Fruit fly (Drosophila melanogaster) whole organism, embryonic: ENCODE data around the gene Lcp65Ac.

ENCODE experiments used
- Asciz ChIP-seq: fragments of 200-800 bp; sonication (Bioruptor generic); optimal IDR thresholded peaks from 2 replicates; lab custom pipeline; 2017; ENCODE audit warnings: missing biosample characterization, mild to moderate bottlenecking, missing genetic modification characterization, missing genetic modification reagents
- CG10209 ChIP-seq: fragments of 200-800 bp; sonication (Bioruptor generic); optimal IDR thresholded peaks from 3 replicates; lab custom pipeline; 2017; ENCODE audit warnings: missing biosample characterization, mild to moderate bottlenecking, missing genetic modification characterization, missing genetic modification reagents
- CG10959 ChIP-seq: fragments of 200-800 bp; sonication (Bioruptor generic); IDR thresholded peaks from 2 replicates; pipeline ENCODE4 v1.3.6; 2022; ENCODE audit warnings: missing biosample characterization, missing genetic modification characterization
- CG11456 ChIP-seq: fragments of 200-800 bp; sonication (Bioruptor generic); IDR thresholded peaks from 3 replicates; pipeline ENCODE4 v1.3.6; 2022; ENCODE audit warnings: missing biosample characterization, missing genetic modification characterization
- CG12155 ChIP-seq: fragments of 200-800 bp; sonication (Bioruptor generic); optimal IDR thresholded peaks from 3 replicates; lab custom pipeline; 2016; ENCODE audit warnings: missing biosample characterization, missing genetic modification characterization
- CG14441 ChIP-seq: fragments of 200-800 bp; sonication (Bioruptor generic); IDR thresholded peaks from 2 replicates; pipeline ENCODE4 v1.3.6; 2022; ENCODE audit warnings: missing biosample characterization, missing genetic modification characterization
- CG15514 ChIP-seq: fragments of 200-800 bp; sonication (Bioruptor generic); optimal IDR thresholded peaks from 3 replicates; lab custom pipeline; 2017; ENCODE audit warnings: missing biosample characterization, missing genetic modification characterization, mild to moderate bottlenecking, moderate library complexity, missing genetic modification reagents
- CG2199 ChIP-seq: fragments of 200-800 bp; sonication (Bioruptor generic); IDR thresholded peaks from 3 replicates; pipeline ENCODE4 v1.3.6; 2022; ENCODE audit warnings: missing biosample characterization, missing genetic modification characterization
- CG31224 ChIP-seq: fragments of 200-800 bp; sonication (Bioruptor generic); IDR thresholded peaks from 2 replicates; pipeline ENCODE4 v1.3.6; 2022; ENCODE audit warnings: missing biosample characterization, missing genetic modification characterization
- CG3281 ChIP-seq: fragments of 200-800 bp; sonication (Bioruptor generic); optimal IDR thresholded peaks from 3 replicates; lab custom pipeline; 2017; ENCODE audit warnings: missing biosample characterization, mild to moderate bottlenecking, missing genetic modification characterization
- CG7372 ChIP-seq: fragments of 200-800 bp; sonication (Bioruptor generic); IDR thresholded peaks from 2 replicates; pipeline ENCODE4 v1.3.6; 2022; ENCODE audit warnings: missing biosample characterization, missing genetic modification characterization
- CG7556 ChIP-seq: fragments of 200-800 bp; sonication (Bioruptor generic); optimal IDR thresholded peaks from 2 replicates; lab custom pipeline; 2017; ENCODE audit warnings: missing biosample characterization, mild to moderate bottlenecking, missing genetic modification characterization
- D19A ChIP-seq: fragments of 200-800 bp; optimal IDR thresholded peaks from 3 replicates; lab custom pipeline; 2019; ENCODE audit warnings: missing biosample characterization, mild to moderate bottlenecking, missing genetic modification characterization, moderate library complexity
- Ets65A ChIP-seq: fragments of 200-800 bp; sonication (Bioruptor generic); peaks from one replicate; lab custom pipeline; 2016; ENCODE audit warnings: missing biosample characterization, missing genetic modification characterization
- Nf-YB ChIP-seq: fragments of 200-800 bp; sonication (Bioruptor generic); optimal IDR thresholded peaks from 3 replicates; lab custom pipeline; 2019; ENCODE audit warnings: missing biosample characterization, mild to moderate bottlenecking, missing genetic modification characterization, moderate library complexity
- Nf-YC ChIP-seq: fragments of 200-800 bp; optimal IDR thresholded peaks from 3 replicates; lab custom pipeline; 2019; ENCODE audit warnings: missing biosample characterization, mild to moderate bottlenecking, missing genetic modification characterization, moderate library complexity
- Sry-δ ChIP-seq: fragments of 200-800 bp; sonication (Bioruptor generic); optimal IDR thresholded peaks from 2 replicates; lab custom pipeline; 2016; ENCODE audit warnings: missing biosample characterization, missing genetic modification characterization
- ase ChIP-seq: fragments of 200-800 bp; sonication (Bioruptor generic); IDR thresholded peaks from 3 replicates; pipeline ENCODE4 v1.3.6; 2022; ENCODE audit warnings: missing biosample characterization, missing genetic modification characterization
- cg ChIP-seq: fragments of 200-800 bp; sonication (Bioruptor generic); optimal IDR thresholded peaks from 3 replicates; lab custom pipeline; 2019; ENCODE audit warnings: missing biosample characterization, mild to moderate bottlenecking, missing genetic modification characterization, moderate library complexity
- crol ChIP-seq: fragments of 200-800 bp; sonication (Bioruptor generic); IDR thresholded peaks from 2 replicates; pipeline ENCODE4 v1.3.6; 2022; ENCODE audit warnings: missing biosample characterization, missing genetic modification characterization
- dan ChIP-seq: fragments of 200-800 bp; sonication (Bioruptor generic); IDR thresholded peaks from 2 replicates; pipeline ENCODE4 v1.3.6; 2022; ENCODE audit warnings: missing biosample characterization, missing genetic modification characterization
- dmrt11E ChIP-seq: fragments of 200-800 bp; sonication (Bioruptor generic); optimal IDR thresholded peaks from 3 replicates; lab custom pipeline; 2018; ENCODE audit warnings: missing biosample characterization, mild to moderate bottlenecking, missing genetic modification characterization, moderate library complexity
- eve ChIP-seq, 2 experiments: fragments of >200 bp; optimal IDR thresholded peaks; 2 replicates each; lab custom pipeline; 2017; ENCODE audit warnings: missing biosample characterization in 2 of 2, missing genetic modification characterization in 2 of 2
- ewg ChIP-seq: fragments of 200-800 bp; sonication (Bioruptor generic); optimal IDR thresholded peaks from 3 replicates; lab custom pipeline; 2017; ENCODE audit warnings: mild to moderate bottlenecking, missing biosample characterization, missing genetic modification reagents, missing genetic modification characterization
- fd96Cb ChIP-seq: fragments of 200-800 bp; sonication (Bioruptor generic); optimal IDR thresholded peaks from 2 replicates; lab custom pipeline; 2018; ENCODE audit warnings: missing biosample characterization, mild to moderate bottlenecking, missing genetic modification characterization, moderate library complexity
- fu2 ChIP-seq: fragments of 200-800 bp; sonication (Bioruptor generic); optimal IDR thresholded peaks from 2 replicates; lab custom pipeline; 2016; ENCODE audit warnings: missing biosample characterization, missing genetic modification characterization
- grau ChIP-seq: fragments of 200-800 bp; optimal IDR thresholded peaks from 3 replicates; lab custom pipeline; 2019; ENCODE audit warnings: missing biosample characterization, mild to moderate bottlenecking, missing genetic modification characterization, moderate library complexity
- grn ChIP-seq: fragments of 200-800 bp; sonication (Bioruptor generic); optimal IDR thresholded peaks from 3 replicates; lab custom pipeline; 2017; ENCODE audit warnings: missing biosample characterization, missing genetic modification characterization
- gsb-n ChIP-seq: fragments of 200-800 bp; sonication (Bioruptor generic); optimal IDR thresholded peaks from 3 replicates; lab custom pipeline; 2018; ENCODE audit warnings: missing biosample characterization, mild to moderate bottlenecking, missing genetic modification characterization
- hkb ChIP-seq, 2 experiments: fragments of 200-800 bp in 1 of 2; fragments of >200 bp in 1 of 2; sonication (Bioruptor generic) in 1 of 2; IDR thresholded peaks in 1 of 2; optimal IDR thresholded peaks in 1 of 2; 2 replicates each; pipeline versions ENCODE4 v1.3.6 to Lab custom; 2017 to 2022; ENCODE audit warnings: missing biosample characterization in 1 of 2, missing genetic modification characterization in 1 of 2
- jumu ChIP-seq: fragments of 200-800 bp; sonication (Bioruptor generic); optimal IDR thresholded peaks from 3 replicates; lab custom pipeline; 2016; ENCODE audit warnings: missing biosample characterization, missing genetic modification characterization
- onecut ChIP-seq: fragments of 200-800 bp; sonication (Bioruptor generic); IDR thresholded peaks from 2 replicates; pipeline ENCODE4 v1.3.6; 2022; ENCODE audit warnings: missing biosample characterization, missing genetic modification characterization
- phol ChIP-seq: fragments of 200-800 bp; sonication (Bioruptor generic); optimal IDR thresholded peaks from 3 replicates; lab custom pipeline; 2018; ENCODE audit warnings: missing biosample characterization, mild to moderate bottlenecking, missing genetic modification characterization, moderate library complexity
- sens ChIP-seq: fragments of 200-800 bp; sonication (Bioruptor generic); peaks from one replicate; lab custom pipeline; 2016; ENCODE audit warnings: missing biosample characterization, missing genetic modification characterization
- tx ChIP-seq: fragments of 200-800 bp; sonication (Bioruptor generic); optimal IDR thresholded peaks from 2 replicates; lab custom pipeline; 2016; ENCODE audit warnings: missing biosample characterization, missing genetic modification characterization
- vvl ChIP-seq: fragments of 200-800 bp; sonication (Bioruptor generic); IDR thresholded peaks from 2 replicates; pipeline ENCODE4 v1.3.6; 2022; ENCODE audit warnings: missing biosample characterization, missing genetic modification characterization

Lcp65Ac gene

dm6 chr3L:6111458-6111857 is 33.2 kb upstream of the Lcp65Ac start:
- no peak for TF ChIP-seq CG31224 (GFP tag; lab: Robert Waterston, UW)
- peak; percentile 92 for TF ChIP-seq Ets65A (GFP tag; lab: Kevin White, UChicago)
- TF ChIP-seq CG3281 (GFP tag; lab: Kevin White, UChicago) = no peak
- 0 out of 2 replicates have a peak, but pooled peaks have one; percentile 30 for TF ChIP-seq CG7372 (GFP tag; lab: Robert Waterston, UW)
- no peak for TF ChIP-seq gsb-n (tag; lab: Kevin White, UChicago)
- no peak for TF ChIP-seq hkb (optimal IDR thresholded peaks at IDR 0.05; lab: Kevin White, UChicago)
- no peak for TF ChIP-seq hkb (GFP tag; IDR thresholded peaks at IDR 0.05; lab: Robert Waterston, UW)
- TF ChIP-seq grau (tag; lab: Kevin White, UChicago) = no peak
- no peak for TF ChIP-seq dan
- TF ChIP-seq, all 482 proteins: peak for 2

- peak; percentile 5 for TF ChIP-seq cg (GFP tag; lab: Kevin White, UChicago)
- no peak for TF ChIP-seq CG2199 (GFP tag; lab: Robert Waterston, UW)
- TF ChIP-seq eve (GFP tag; optimal IDR thresholded peaks at IDR 0.05; lab: Kevin White, UChicago) = no peak
- no peak for TF ChIP-seq CG7556
- no peak for TF ChIP-seq dmrt11E (tag; lab: Kevin White, UChicago)
- no peak for TF ChIP-seq D19A (tag; lab: Kevin White, UChicago)
- TF ChIP-seq sens = peak; percentile 24
- no peak for TF ChIP-seq tx (GFP tag; lab: Kevin White, UChicago)
- no peak for TF ChIP-seq phol (tag; lab: Kevin White, UChicago)
- no peak for TF ChIP-seq CG10209 (GFP tag; lab: Kevin White, UChicago)
- TF ChIP-seq Ets65A (GFP tag; lab: Kevin White, UChicago) = peak; percentile 91
- TF ChIP-seq ase (GFP tag; lab: Robert Waterston, UW) = no peak
- TF ChIP-seq fu2 = no peak
- TF ChIP-seq CG14441 (GFP tag; lab: Robert Waterston, UW) = no peak
- TF ChIP-seq Asciz (GFP tag; lab: Kevin White, UChicago) = no peak
- no peak for TF ChIP-seq grn
- TF ChIP-seq fd96Cb = no peak
- TF ChIP-seq jumu (GFP tag; lab: Kevin White, UChicago) = no peak
Measured at dm6 chr3L:6115505-6115904, 29.1 kb upstream of the Lcp65Ac start.

dm6 chr3L:6116881-6117280 is 27.7 kb upstream of the Lcp65Ac start:
- peak; percentile 71 for TF ChIP-seq Ets65A (GFP tag; lab: Kevin White, UChicago)
- peak; percentile 64 for TF ChIP-seq crol
- TF ChIP-seq Nf-YC (tag; lab: Kevin White, UChicago) = peak; percentile 82
- TF ChIP-seq CG15514 (GFP tag; lab: Kevin White, UChicago) = no peak
- TF ChIP-seq CG10959 (GFP tag; lab: Robert Waterston, UW) = no peak
- TF ChIP-seq onecut (GFP tag; lab: Robert Waterston, UW) = peak; percentile 83
- no peak for TF ChIP-seq Sry-δ (GFP tag; lab: Kevin White, UChicago)
- TF ChIP-seq Nf-YB = peak; percentile 69
- no peak for TF ChIP-seq CG11456
- no peak for TF ChIP-seq CG12155 (GFP tag; lab: Kevin White, UChicago)
- peak; percentile 56; the same call in 1 of the 2 replicates for TF ChIP-seq vvl (GFP tag; lab: Robert Waterston, UW)
- peak; percentile 35 for TF ChIP-seq ewg (GFP tag; lab: Kevin White, UChicago)
